5 worm cellular contexts compared by ENCODE assay signal in the genomic region with DNA sequence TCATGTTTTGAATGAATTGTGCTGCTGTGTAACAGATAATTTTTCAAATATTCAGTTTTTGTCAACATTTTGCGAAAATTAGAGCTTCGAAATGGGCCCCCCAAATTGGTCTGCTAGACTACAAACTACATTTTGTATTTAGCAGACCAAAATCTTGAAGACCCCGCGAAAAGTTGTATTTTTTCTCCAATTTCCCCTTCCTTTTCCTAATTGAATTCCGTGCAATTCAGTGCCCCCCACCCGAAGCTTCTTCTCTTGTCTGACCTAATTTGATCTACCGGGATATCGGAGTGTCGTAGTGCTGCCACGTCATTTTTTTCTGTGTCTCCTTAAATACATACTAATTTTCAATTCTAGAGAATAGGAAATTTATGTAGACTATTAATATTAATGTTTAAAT.
TF ChIP-seq lines count a peak whose summit lies in the region.

No protein-coding gene starts in this region.

TF ChIP-seq in whole organism, L1 larva, 84 proteins besides CTCF, POLR2A, EP300 and RAD21:
- TF ChIP-seq lin-14 (GFP tag; optimal IDR thresholded peaks at IDR 0.05; lab: Kevin White, UChicago) (peak; percentile 40), efl-1 (optimal IDR thresholded peaks at IDR 0.05; lab: Kevin White, UChicago) (no peak), efl-1 (GFP tag; optimal IDR thresholded peaks at IDR 0.05 in 1 of 2; lab: Kevin White, UChicago) (peak in 1 of 2 experiments; percentile 90), unc-86 (tag; optimal IDR thresholded peaks at IDR 0.05; lab: Kevin White, UChicago) (peak; percentile 17), lin-13 (GFP tag; optimal IDR thresholded peaks at IDR 0.05; lab: Kevin White, UChicago) (no peak)

TF ChIP-seq in whole organism, L2 larva, 48 proteins besides CTCF, POLR2A, EP300 and RAD21:
- TF ChIP-seq crh-2 (tag; optimal IDR thresholded peaks at IDR 0.05; lab: Kevin White, UChicago) (peak; percentile 43), nhr-23 (tag; optimal IDR thresholded peaks at IDR 0.05; lab: Kevin White, UChicago) (no peak), F13H6.1 (tag; optimal IDR thresholded peaks at IDR 0.05; lab: Kevin White, UChicago) (no peak), sem-4 (tag; optimal IDR thresholded peaks at IDR 0.05; lab: Kevin White, UChicago) (peak; percentile 27), nhr-237 (tag; optimal IDR thresholded peaks at IDR 0.05; lab: Kevin White, UChicago) (no peak)

TF ChIP-seq in whole organism, L4 larva, 104 proteins besides CTCF, POLR2A, EP300 and RAD21:
- peak; percentile 9 for TF ChIP-seq ces-1 (GFP tag; optimal IDR thresholded peaks at IDR 0.05; lab: Kevin White, UChicago)
- no peak for TF ChIP-seq nhr-237 (tag; optimal IDR thresholded peaks at IDR 0.05; lab: Kevin White, UChicago)

TF ChIP-seq in whole organism, late embryonic, 69 proteins besides CTCF, POLR2A, EP300 and RAD21:
- TF ChIP-seq sox-2 (GFP tag; IDR thresholded peaks at IDR 0.05; lab: Robert Waterston, UW) (no peak), mec-3 (tag; optimal IDR thresholded peaks at IDR 0.05; lab: Kevin White, UChicago; ENCODE audit: borderline replicate concordance) (no peak), hlh-8 (tag; optimal IDR thresholded peaks at IDR 0.05; lab: Kevin White, UChicago) (no peak), unc-42 (tag; optimal IDR thresholded peaks at IDR 0.05; lab: Kevin White, UChicago) (peak; percentile 72), tbx-2 (tag; optimal IDR thresholded peaks at IDR 0.05; lab: Kevin White, UChicago) (no peak), ahr-1 (tag; optimal IDR thresholded peaks at IDR 0.05; lab: Kevin White, UChicago) (no peak)

TF ChIP-seq in whole organism, mixed stage, embryonic, 35 proteins besides CTCF, POLR2A, EP300 and RAD21:
- TF ChIP-seq mls-2 (tag; optimal IDR thresholded peaks at IDR 0.05; lab: Kevin White, UChicago): no peak
- peak; percentile 75 for TF ChIP-seq ces-1 (GFP tag; optimal IDR thresholded peaks at IDR 0.05; lab: Kevin White, UChicago)

Comparison
In these comparisons a context has a peak if more than half of its experiments do, and no peak if none do; other contexts are left out.
1. Of the 29 proteins assayed by ChIP-seq in both whole organism, L4 larva and whole organism, L1 larva: peak only in whole organism, L4 larva: ces-1; only in whole organism, L1 larva: none; in both: none; in neither: 28.